Fruit fly (Drosophila melanogaster) whole organism, embryonic: Measurements from ENCODE around the gene CG33110.

Experiments
- Adf1 ChIP-seq: fragments of 200-800 bp; sonication (Bioruptor generic); IDR thresholded peaks from 2 replicates; pipeline ENCODE4 v1.3.6; 2022; ENCODE audit warnings: missing biosample characterization, missing genetic modification characterization
- CG10321 ChIP-seq: fragments of 200-800 bp; sonication (Bioruptor generic); IDR thresholded peaks from 2 replicates; pipeline ENCODE4 v1.3.6; 2022; ENCODE audit warnings: missing biosample characterization, missing genetic modification characterization
- CG12391 ChIP-seq: fragments of 200-800 bp; sonication (Bioruptor generic); optimal IDR thresholded peaks from 3 replicates; lab custom pipeline; 2018; ENCODE audit warnings: missing biosample characterization, mild to moderate bottlenecking, missing genetic modification characterization, moderate library complexity
- CG12744 ChIP-seq: fragments of 200-800 bp; sonication (Bioruptor generic); optimal IDR thresholded peaks from 2 replicates; lab custom pipeline; 2016; ENCODE audit warnings: missing biosample characterization, missing genetic modification characterization
- CG13624 ChIP-seq: fragments of 200-800 bp; sonication (Bioruptor generic); optimal IDR thresholded peaks from 2 replicates; lab custom pipeline; 2016; ENCODE audit warnings: missing biosample characterization, missing genetic modification characterization
- CG14710 ChIP-seq: fragments of 200-800 bp; sonication (Bioruptor generic); optimal IDR thresholded peaks from 3 replicates; lab custom pipeline; 2019; ENCODE audit warnings: missing biosample characterization, mild to moderate bottlenecking, missing genetic modification characterization, moderate library complexity
- CG15479 ChIP-seq: fragments of 200-800 bp; sonication (Bioruptor generic); optimal IDR thresholded peaks from 3 replicates; lab custom pipeline; 2019; ENCODE audit warnings: missing biosample characterization, mild to moderate bottlenecking, missing genetic modification characterization, moderate library complexity
- CG3847 ChIP-seq: fragments of 200-800 bp; sonication (Bioruptor generic); IDR thresholded peaks from 2 replicates; pipeline ENCODE4 v1.3.6; 2022; ENCODE audit warnings: missing biosample characterization, missing genetic modification characterization
- CG3995 ChIP-seq: fragments of 200-800 bp; sonication (Bioruptor generic); optimal IDR thresholded peaks from 3 replicates; lab custom pipeline; 2016; ENCODE audit warnings: missing biosample characterization, missing genetic modification characterization
- CG4617 ChIP-seq: fragments of 200-800 bp; sonication (Bioruptor generic); optimal IDR thresholded peaks from 3 replicates; lab custom pipeline; 2016; ENCODE audit warnings: missing biosample characterization, missing genetic modification characterization, borderline replicate concordance
- CG6175 ChIP-seq: fragments of 200-800 bp; sonication (Bioruptor generic); IDR thresholded peaks from 3 replicates; pipeline ENCODE4 v1.3.6; 2022; ENCODE audit warnings: missing biosample characterization, missing genetic modification characterization
- CG6254 ChIP-seq: fragments of 200-800 bp; sonication (Bioruptor generic); optimal IDR thresholded peaks from 3 replicates; lab custom pipeline; 2017; ENCODE audit warnings: mild to moderate bottlenecking, missing biosample characterization, missing genetic modification reagents, missing genetic modification characterization
- CG7271 ChIP-seq: fragments of 200-800 bp; sonication (Bioruptor generic); optimal IDR thresholded peaks from 2 replicates; lab custom pipeline; 2018; ENCODE audit warnings: missing biosample characterization, mild to moderate bottlenecking, missing genetic modification characterization, moderate library complexity
- CrebB ChIP-seq: fragments of 200-800 bp; sonication (Bioruptor generic); optimal IDR thresholded peaks from 3 replicates; lab custom pipeline; 2018; ENCODE audit warnings: missing biosample characterization, mild to moderate bottlenecking, missing genetic modification characterization
- D19B ChIP-seq: fragments of 200-800 bp; sonication (Bioruptor generic); optimal IDR thresholded peaks from 2 replicates; lab custom pipeline; 2017; ENCODE audit warnings: missing biosample characterization, mild to moderate bottlenecking, missing genetic modification characterization
- Doc2 ChIP-seq: fragments of 200-800 bp; sonication (Bioruptor generic); IDR thresholded peaks from 2 replicates; pipeline ENCODE4 v1.3.6; 2022; ENCODE audit warnings: missing biosample characterization, missing genetic modification characterization
- Doc3 ChIP-seq: fragments of 200-800 bp; sonication (Bioruptor generic); IDR thresholded peaks from 3 replicates; pipeline ENCODE4 v1.3.6; 2022; ENCODE audit warnings: missing biosample characterization, missing genetic modification characterization; ENCODE audit not compliant: partially characterized antibody
- HLH4C ChIP-seq: fragments of 200-800 bp; sonication (Bioruptor generic); IDR thresholded peaks from 3 replicates; pipeline ENCODE4 v1.3.6; 2022; ENCODE audit warnings: missing biosample characterization, missing genetic modification characterization; ENCODE audit not compliant: partially characterized antibody
- HmgD ChIP-seq: fragments of 200-800 bp; sonication (Bioruptor generic); optimal IDR thresholded peaks from 3 replicates; lab custom pipeline; 2016; ENCODE audit warnings: missing biosample characterization, missing genetic modification characterization
- Hmr ChIP-seq: fragments of 200-800 bp; sonication (Bioruptor generic); optimal IDR thresholded peaks from 3 replicates; lab custom pipeline; 2017; ENCODE audit warnings: mild to moderate bottlenecking, missing biosample characterization, missing genetic modification reagents, missing genetic modification characterization
- Hmx ChIP-seq: fragments of 200-800 bp; sonication (Bioruptor generic); optimal IDR thresholded peaks from 2 replicates; lab custom pipeline; 2016; ENCODE audit warnings: missing biosample characterization, missing genetic modification characterization
- MBD-R2 ChIP-seq: fragments of 200-800 bp; sonication (Bioruptor generic); IDR thresholded peaks from 2 replicates; pipeline ENCODE4 v1.3.6; 2022; ENCODE audit warnings: missing biosample characterization, missing genetic modification characterization
- Oli ChIP-seq: fragments of 200-800 bp; sonication (Bioruptor generic); optimal IDR thresholded peaks from 2 replicates; lab custom pipeline; 2018; ENCODE audit warnings: missing biosample characterization, mild to moderate bottlenecking, missing genetic modification characterization, moderate library complexity
- Sox100B ChIP-seq: fragments of 200-800 bp; sonication (Bioruptor generic); optimal IDR thresholded peaks from 3 replicates; lab custom pipeline; 2018; ENCODE audit warnings: missing biosample characterization, mild to moderate bottlenecking, missing genetic modification characterization
- Ssrp ChIP-seq: fragments of 200-800 bp; sonication (Bioruptor generic); optimal IDR thresholded peaks from 2 replicates; lab custom pipeline; 2018; ENCODE audit warnings: missing biosample characterization, mild to moderate bottlenecking, missing genetic modification characterization, moderate library complexity
- TFAM ChIP-seq: fragments of 200-800 bp; sonication (Bioruptor generic); optimal IDR thresholded peaks from 2 replicates; lab custom pipeline; 2017; ENCODE audit warnings: missing biosample characterization, missing genetic modification characterization, inconsistent platforms
- Vsx1 ChIP-seq: fragments of 200-800 bp; sonication (Bioruptor generic); optimal IDR thresholded peaks from 2 replicates; lab custom pipeline; 2017; ENCODE audit warnings: missing biosample characterization, mild to moderate bottlenecking, missing genetic modification characterization, missing genetic modification reagents
- abd-A ChIP-seq: fragments of 200-800 bp; sonication (Bioruptor generic); optimal IDR thresholded peaks from 3 replicates; lab custom pipeline; 2019; ENCODE audit warnings: missing biosample characterization, mild to moderate bottlenecking, missing genetic modification characterization, moderate library complexity
- bab2 ChIP-seq: fragments of 200-800 bp; sonication (Bioruptor generic); optimal IDR thresholded peaks from 2 replicates; lab custom pipeline; 2016; ENCODE audit warnings: missing biosample characterization, missing genetic modification characterization
- bcd ChIP-seq: fragments of 200-800 bp; sonication (Bioruptor generic); optimal IDR thresholded peaks from 2 replicates; lab custom pipeline; 2017; ENCODE audit warnings: missing biosample characterization, mild to moderate bottlenecking, missing genetic modification characterization
- chinmo ChIP-seq: fragments of 200-800 bp; sonication (Bioruptor generic); IDR thresholded peaks from 4 replicates; pipeline ENCODE4 v1.3.6; 2022; ENCODE audit warnings: missing biosample characterization, missing genetic modification characterization; ENCODE audit not compliant: partially characterized antibody
- croc ChIP-seq: fragments of 200-800 bp; sonication (Bioruptor generic); conservative IDR thresholded peaks from 3 replicates; pipeline ENCODE4 v1.3.6; 2022; ENCODE audit warnings: missing biosample characterization, missing genetic modification characterization
- dmrt11E ChIP-seq: fragments of 200-800 bp; sonication (Bioruptor generic); optimal IDR thresholded peaks from 3 replicates; lab custom pipeline; 2018; ENCODE audit warnings: missing biosample characterization, mild to moderate bottlenecking, missing genetic modification characterization, moderate library complexity
- fd64A ChIP-seq: fragments of 200-800 bp; sonication (Bioruptor generic); optimal IDR thresholded peaks from 3 replicates; lab custom pipeline; 2018; ENCODE audit warnings: missing biosample characterization, mild to moderate bottlenecking, missing genetic modification characterization
- grn ChIP-seq: fragments of 200-800 bp; sonication (Bioruptor generic); optimal IDR thresholded peaks from 3 replicates; lab custom pipeline; 2017; ENCODE audit warnings: missing biosample characterization, missing genetic modification characterization
- ind ChIP-seq: fragments of 200-800 bp; sonication (Bioruptor generic); optimal IDR thresholded peaks from 3 replicates; lab custom pipeline; 2016; ENCODE audit warnings: missing biosample characterization, missing genetic modification characterization
- ken ChIP-seq: fragments of 200-800 bp; sonication (Bioruptor generic); IDR thresholded peaks from 3 replicates; pipeline ENCODE4 v1.3.6; 2022; ENCODE audit warnings: missing biosample characterization, missing genetic modification characterization
- lbe ChIP-seq: fragments of 200-800 bp; sonication (Bioruptor generic); optimal IDR thresholded peaks from 2 replicates; lab custom pipeline; 2016; ENCODE audit warnings: missing biosample characterization, mild to moderate bottlenecking, missing genetic modification characterization
- lmd ChIP-seq: fragments of 200-800 bp; sonication (Bioruptor generic); IDR thresholded peaks from 2 replicates; pipeline ENCODE4 v1.3.6; 2022; ENCODE audit warnings: missing biosample characterization, missing genetic modification characterization
- nmo ChIP-seq: fragments of 200-800 bp; sonication (Bioruptor generic); optimal IDR thresholded peaks from 2 replicates; lab custom pipeline; 2018; ENCODE audit warnings: missing biosample characterization, mild to moderate bottlenecking, missing genetic modification characterization, moderate library complexity
- org-1 ChIP-seq: fragments of 200-800 bp; sonication (Bioruptor generic); optimal IDR thresholded peaks from 2 replicates; lab custom pipeline; 2017; ENCODE audit warnings: missing biosample characterization, missing genetic modification characterization
- otp ChIP-seq: fragments of 200-800 bp; sonication (Bioruptor generic); IDR thresholded peaks from 3 replicates; pipeline ENCODE4, ENCODE4 v1.3.6; 2022; ENCODE audit warnings: missing biosample characterization, missing genetic modification characterization
- pb ChIP-seq: fragments of 200-800 bp; sonication (Bioruptor generic); optimal IDR thresholded peaks from 3 replicates; lab custom pipeline; 2016; ENCODE audit warnings: missing biosample characterization, missing genetic modification characterization
- pho ChIP-seq: fragments of 200-800 bp; sonication (Bioruptor generic); optimal IDR thresholded peaks from 2 replicates; lab custom pipeline; 2016; ENCODE audit warnings: missing biosample characterization, missing genetic modification characterization
- psq ChIP-seq: fragments of 200-800 bp; sonication (Bioruptor generic); optimal IDR thresholded peaks from 2 replicates; lab custom pipeline; 2017; ENCODE audit warnings: missing biosample characterization, missing genetic modification characterization
- ro ChIP-seq: fragments of 200-800 bp; sonication (Bioruptor generic); IDR thresholded peaks from 2 replicates; pipeline ENCODE4 v1.3.6; 2022; ENCODE audit warnings: missing biosample characterization, missing genetic modification characterization
- scrt ChIP-seq: fragments of 200-800 bp; sonication (Bioruptor generic); optimal IDR thresholded peaks from 2 replicates; lab custom pipeline; 2018; ENCODE audit warnings: missing biosample characterization, mild to moderate bottlenecking, missing genetic modification characterization, moderate library complexity
- so ChIP-seq: fragments of 200-800 bp; sonication (Bioruptor generic); IDR thresholded peaks from 3 replicates; pipeline ENCODE4 v1.3.6; 2022; ENCODE audit warnings: missing biosample characterization, missing genetic modification characterization
- ttk ChIP-seq: fragments of 200-800 bp; sonication (Bioruptor generic); IDR thresholded peaks from 2 replicates; pipeline ENCODE4 v2.1.2; 2022; ENCODE audit warnings: missing biosample characterization, missing genetic modification characterization
- tx ChIP-seq: fragments of 200-800 bp; sonication (Bioruptor generic); optimal IDR thresholded peaks from 2 replicates; lab custom pipeline; 2016; ENCODE audit warnings: missing biosample characterization, missing genetic modification characterization
- unpg ChIP-seq: fragments of 200-800 bp; sonication (Bioruptor generic); optimal IDR thresholded peaks from 3 replicates; lab custom pipeline; 2018; ENCODE audit warnings: missing biosample characterization, mild to moderate bottlenecking, missing genetic modification characterization, moderate library complexity

CG33110 gene

dm6 chr3R:22587419-22587963, 17.5 kb downstream of the CG33110 start, which contains the start of gene Efa6 (continued):
- peak; percentile 90 for TF ChIP-seq HLH4C (GFP tag; lab: Robert Waterston, UW)
- no peak for TF ChIP-seq CG12744 (GFP tag; lab: Kevin White, UChicago)
- TF ChIP-seq CG13624: peak; percentile 28
- peak; percentile 42 for TF ChIP-seq bab2 (GFP tag; lab: Kevin White, UChicago)
- peak; percentile 48 for TF ChIP-seq ind (GFP tag; lab: Kevin White, UChicago)
- peak; percentile 95 for TF ChIP-seq chinmo
- peak; percentile 90 for TF ChIP-seq CG14710 (tag; lab: Kevin White, UChicago)
- TF ChIP-seq bcd: peak; percentile 51
- TF ChIP-seq Doc2 (GFP tag; lab: Robert Waterston, UW): no peak
- peak; percentile 27 for TF ChIP-seq dmrt11E (tag; lab: Kevin White, UChicago)
- no peak for TF ChIP-seq ken (GFP tag; lab: Robert Waterston, UW)
- TF ChIP-seq unpg: peak; percentile 48
- peak; percentile 76 for TF ChIP-seq abd-A (tag; lab: Kevin White, UChicago)
- TF ChIP-seq CG3995 (GFP tag; lab: Kevin White, UChicago): peak; percentile 95
- TF ChIP-seq Sox100B (GFP tag; lab: Kevin White, UChicago): no peak
- no peak for TF ChIP-seq croc (GFP tag; lab: Robert Waterston, UW)
- TF ChIP-seq TFAM (GFP tag; lab: Kevin White, UChicago): no peak
- TF ChIP-seq psq: peak; percentile 18
- TF ChIP-seq CG7271: no peak
- peak; percentile 98 for TF ChIP-seq Doc3 (GFP tag; lab: Robert Waterston, UW)
- TF ChIP-seq Hmx (GFP tag; lab: Kevin White, UChicago): no peak
- no peak for TF ChIP-seq otp (GFP tag; lab: Robert Waterston, UW)
- TF ChIP-seq lmd: peak; percentile 44
- no peak for TF ChIP-seq pho (GFP tag; lab: Kevin White, UChicago)
- TF ChIP-seq Hmr (GFP tag; lab: Kevin White, UChicago): no peak
- no peak for TF ChIP-seq Vsx1 (GFP tag; lab: Kevin White, UChicago)
- TF ChIP-seq CG10321 (GFP tag; lab: Robert Waterston, UW): no peak
- TF ChIP-seq grn (GFP tag; lab: Kevin White, UChicago): peak; percentile 93
- TF ChIP-seq scrt (GFP tag; lab: Kevin White, UChicago): no peak
- TF ChIP-seq nmo: peak; percentile 76
- peak; percentile 11 for TF ChIP-seq Oli (tag; lab: Kevin White, UChicago)
- TF ChIP-seq ttk (GFP tag; lab: Robert Waterston, UW): no peak
- TF ChIP-seq CG4617: peak; percentile 71
- no peak for TF ChIP-seq D19B
- TF ChIP-seq ro (GFP tag; lab: Robert Waterston, UW): no peak
- TF ChIP-seq org-1: no peak
- TF ChIP-seq pb (GFP tag; lab: Kevin White, UChicago): peak; percentile 4
- no peak for TF ChIP-seq CrebB (tag; lab: Kevin White, UChicago)
- peak; percentile 49 for TF ChIP-seq lbe
- TF ChIP-seq CG3847 (GFP tag; lab: Robert Waterston, UW): peak; percentile 79
- no peak for TF ChIP-seq CG6254 (GFP tag; lab: Kevin White, UChicago)
- no peak for TF ChIP-seq HmgD
- TF ChIP-seq so (GFP tag; lab: Robert Waterston, UW): no peak
- no peak for TF ChIP-seq CG6175
- TF ChIP-seq CG12391 (tag; lab: Kevin White, UChicago): peak; percentile 65
- peak; percentile 21 for TF ChIP-seq CG15479
- TF ChIP-seq Adf1 (GFP tag; lab: Robert Waterston, UW): no peak; the same call in 1 of the 2 replicates
- no peak for TF ChIP-seq fd64A (GFP tag; lab: Kevin White, UChicago)
- TF ChIP-seq Ssrp (tag; lab: Kevin White, UChicago): no peak
- TF ChIP-seq MBD-R2: peak; percentile 54
- peak; percentile 21 for TF ChIP-seq tx
